Worm (Caenorhabditis elegans) whole organism, young adult: Measurements from ENCODE around the gene Y48A6B.7.

Source experiments
- B0336.3 ChIP-seq: fragments of 200-800 bp; sonication (Bioruptor generic); IDR thresholded peaks from 2 replicates; pipeline ENCODE4 v1.3.6; 2022; ENCODE audit warnings: missing genetic modification characterization, missing compliant biosample characterization
- D2030.7 ChIP-seq: fragments of 200-800 bp; sonication (Bioruptor generic); IDR thresholded peaks from 2 replicates; pipeline ENCODE4 v1.3.6; 2022; ENCODE audit warnings: missing genetic modification reagents, missing genetic modification characterization, missing compliant biosample characterization
- F33H1.4 ChIP-seq: fragments of 200-800 bp; sonication (Bioruptor generic); IDR thresholded peaks from 2 replicates; pipeline ENCODE4 v1.3.6; 2022; ENCODE audit warnings: missing genetic modification reagents, missing genetic modification characterization, missing compliant biosample characterization
- F49E8.2 ChIP-seq: sonication (generic microtip); optimal IDR thresholded peaks from 3 replicates; lab custom pipeline; 2017; ENCODE audit warnings: missing genetic modification characterization, mild to moderate bottlenecking, missing compliant biosample characterization, antibody characterized with exemption, moderate library complexity; ENCODE audit not compliant: insufficient read depth
- F57A8.1 ChIP-seq: fragments of 200-800 bp; sonication (Bioruptor generic); optimal IDR thresholded peaks from 2 replicates; lab custom pipeline; 2018; ENCODE audit warnings: mild to moderate bottlenecking, missing genetic modification characterization, moderate library complexity, missing compliant biosample characterization
- F57C9.4 ChIP-seq: sonication (generic microtip); optimal IDR thresholded peaks from 2 replicates; lab custom pipeline; 2017; ENCODE audit warnings: mild to moderate bottlenecking, missing genetic modification characterization, missing compliant biosample characterization
- K12H6.12 ChIP-seq: fragments of 200-800 bp; sonication (Bioruptor generic); optimal IDR thresholded peaks from 2 replicates; lab custom pipeline; 2018; ENCODE audit warnings: mild to moderate bottlenecking, missing genetic modification characterization, missing compliant biosample characterization
- T07F8.4 ChIP-seq: sonication (generic microtip); optimal IDR thresholded peaks from 2 replicates; lab custom pipeline; 2016; ENCODE audit warnings: mild to moderate bottlenecking, missing genetic modification characterization, moderate library complexity, missing compliant biosample characterization
- T26A5.8 ChIP-seq: sonication (generic microtip); optimal IDR thresholded peaks from 2 replicates; lab custom pipeline; 2016; ENCODE audit warnings: missing genetic modification characterization, missing compliant biosample characterization
- Y56A3A.18 ChIP-seq: fragments of 200-800 bp; sonication (Bioruptor generic); IDR thresholded peaks from 2 replicates; pipeline ENCODE4 v1.3.6; 2022; ENCODE audit warnings: missing genetic modification reagents, missing genetic modification characterization, missing compliant biosample characterization
- Y79H2A.3 ChIP-seq: fragments of 200-800 bp; sonication (Bioruptor generic); conservative IDR thresholded peaks from 2 replicates; pipeline ENCODE4 v1.3.6; 2022; ENCODE audit warnings: missing genetic modification reagents, missing genetic modification characterization, missing compliant biosample characterization
- ama-1 ChIP-seq, 3 experiments: fragments of 150-350 bp in 1 of 3; sonication (generic microtip) in 2 of 3; optimal IDR thresholded peaks; 2 replicates each; lab custom pipeline; 2014 to 2018; ENCODE audit warnings: missing biosample characterization in 2 of 3, missing genetic modification characterization in 2 of 3, missing genetic modification reagents in 2 of 3
- attf-5 ChIP-seq: fragments of 200-800 bp; sonication (Bioruptor generic); optimal IDR thresholded peaks from 2 replicates; lab custom pipeline; 2018; ENCODE audit warnings: mild to moderate bottlenecking, missing genetic modification characterization, missing compliant biosample characterization
- attf-6 ChIP-seq: fragments of 200-800 bp; sonication (Bioruptor generic); IDR thresholded peaks from 2 replicates; pipeline ENCODE4 v1.3.6; 2022; ENCODE audit warnings: missing genetic modification reagents, missing genetic modification characterization, missing compliant biosample characterization
- cebp-1 ChIP-seq, 2 experiments: fragments of 200-800 bp in 1 of 2; sonication (Bioruptor generic) in 1 of 2; sonication (generic microtip) in 1 of 2; IDR thresholded peaks in 1 of 2; optimal IDR thresholded peaks in 1 of 2; 2 replicates each; pipeline versions ENCODE4 v1.3.6 to Lab custom; 2017 to 2022; ENCODE audit warnings: missing compliant biosample characterization in 2 of 2, missing genetic modification characterization in 2 of 2, mild to moderate bottlenecking in 1 of 2, missing genetic modification reagents in 1 of 2, moderate library complexity in 1 of 2
- ceh-100 ChIP-seq: fragments of 200-800 bp; sonication (Bioruptor generic); IDR thresholded peaks from 2 replicates; pipeline ENCODE4 v1.3.6; 2022; ENCODE audit warnings: missing genetic modification reagents, missing genetic modification characterization, missing compliant biosample characterization
- ceh-58 ChIP-seq: fragments of 200-800 bp; sonication (Bioruptor generic); IDR thresholded peaks from 2 replicates; pipeline ENCODE4 v1.3.6; 2022; ENCODE audit warnings: missing genetic modification characterization, missing compliant biosample characterization
- chd-7 ChIP-seq: sonication (generic microtip); optimal IDR thresholded peaks from 2 replicates; lab custom pipeline; 2016; ENCODE audit warnings: mild to moderate bottlenecking, missing genetic modification characterization, moderate library complexity, missing compliant biosample characterization
- die-1 ChIP-seq: sonication (generic microtip); optimal IDR thresholded peaks from 2 replicates; lab custom pipeline; 2016; ENCODE audit warnings: missing genotype, mild to moderate bottlenecking, missing genetic modification characterization, missing compliant biosample characterization
- dox-1 ChIP-seq: fragments of 200-800 bp; sonication (Bioruptor generic); IDR thresholded peaks from 2 replicates; pipeline ENCODE4 v1.3.6; 2022; ENCODE audit warnings: missing genetic modification reagents, missing genetic modification characterization, missing compliant biosample characterization
- dpff-1 ChIP-seq: sonication (generic microtip); optimal IDR thresholded peaks from 2 replicates; lab custom pipeline; 2017; ENCODE audit warnings: mild to moderate bottlenecking, missing genetic modification characterization, missing compliant biosample characterization
- him-1 ChIP-seq: sonication (generic microtip); optimal IDR thresholded peaks from 2 replicates; lab custom pipeline; 2016; ENCODE audit warnings: missing genotype, missing genetic modification reagents, missing genetic modification characterization, missing compliant biosample characterization
- hlh-26 ChIP-seq: fragments of 200-800 bp; sonication (Bioruptor generic); conservative IDR thresholded peaks from 2 replicates; pipeline ENCODE4 v1.3.6; 2022; ENCODE audit warnings: missing genetic modification reagents, missing genetic modification characterization, missing compliant biosample characterization
- hmg-20 ChIP-seq: fragments of 200-800 bp; sonication (Bioruptor generic); IDR thresholded peaks from 2 replicates; pipeline ENCODE4 v1.3.6; 2022; ENCODE audit warnings: missing genetic modification reagents, missing genetic modification characterization, missing compliant biosample characterization
- lag-1 ChIP-seq: fragments of 200-800 bp; sonication (Bioruptor generic); IDR thresholded peaks from 2 replicates; pipeline ENCODE4 v1.3.6; 2022; ENCODE audit warnings: missing genetic modification reagents, missing genetic modification characterization, missing compliant biosample characterization
- let-526 ChIP-seq: fragments of 200-800 bp; sonication (Bioruptor generic); IDR thresholded peaks from 2 replicates; pipeline ENCODE4 v1.3.6; 2022; ENCODE audit warnings: missing genetic modification reagents, missing genetic modification characterization, missing compliant biosample characterization
- lin-40 ChIP-seq: sonication (generic microtip); optimal IDR thresholded peaks from 2 replicates; lab custom pipeline; 2016; ENCODE audit warnings: missing genetic modification characterization, mild to moderate bottlenecking, missing compliant biosample characterization, missing genotype, missing genetic modification reagents
- lsy-27 ChIP-seq: sonication (generic microtip); optimal IDR thresholded peaks from 2 replicates; lab custom pipeline; 2017; ENCODE audit warnings: missing genetic modification characterization, mild to moderate bottlenecking, missing compliant biosample characterization, antibody characterized with exemption, missing genotype, borderline replicate concordance; ENCODE audit not compliant: insufficient read depth
- madf-3 ChIP-seq: fragments of 200-800 bp; sonication (Bioruptor generic); IDR thresholded peaks from 2 replicates; pipeline ENCODE4 v1.3.6; 2022; ENCODE audit warnings: missing genetic modification reagents, missing genetic modification characterization, missing compliant biosample characterization
- madf-8 ChIP-seq: fragments of 200-800 bp; sonication (Bioruptor generic); conservative IDR thresholded peaks from 2 replicates; pipeline ENCODE4 v1.3.6; 2022; ENCODE audit warnings: missing genetic modification reagents, missing genetic modification characterization, missing compliant biosample characterization
- mcd-1 ChIP-seq: fragments of 200-800 bp; sonication (Bioruptor generic); IDR thresholded peaks from 2 replicates; pipeline ENCODE4 v1.3.6; 2022; ENCODE audit warnings: missing genetic modification reagents, missing genetic modification characterization, missing compliant biosample characterization
- nfya-2 ChIP-seq: fragments of 200-800 bp; sonication (Bioruptor generic); IDR thresholded peaks from 2 replicates; pipeline ENCODE4 v1.3.6; 2022; ENCODE audit warnings: missing genetic modification reagents, missing genetic modification characterization, missing compliant biosample characterization
- nhr-80 ChIP-seq: sonication (generic microtip); optimal IDR thresholded peaks from 2 replicates; lab custom pipeline; 2016; ENCODE audit warnings: missing genetic modification characterization, missing compliant biosample characterization
- nhr-90 ChIP-seq: sonication (generic microtip); optimal IDR thresholded peaks from 2 replicates; lab custom pipeline; 2016; ENCODE audit warnings: missing genotype, mild to moderate bottlenecking, missing genetic modification characterization, missing compliant biosample characterization
- pbrm-1 ChIP-seq: fragments of 200-800 bp; sonication (Bioruptor generic); IDR thresholded peaks from 2 replicates; pipeline ENCODE4 v1.3.6; 2022; ENCODE audit warnings: missing genetic modification reagents, missing genetic modification characterization, missing compliant biosample characterization
- snpc-1.3 ChIP-seq: sonication (generic microtip); optimal IDR thresholded peaks from 2 replicates; lab custom pipeline; 2017; ENCODE audit warnings: missing genetic modification characterization, mild to moderate bottlenecking, missing compliant biosample characterization, antibody characterized with exemption, moderate library complexity, missing genotype, missing genetic modification reagents; ENCODE audit not compliant: insufficient read depth
- snpc-3.4 ChIP-seq: sonication (generic microtip); optimal IDR thresholded peaks from 2 replicates; lab custom pipeline; 2017; ENCODE audit warnings: missing genetic modification characterization, mild to moderate bottlenecking, missing compliant biosample characterization, antibody characterized with exemption, moderate library complexity, missing genotype, missing genetic modification reagents
- snpc-4 ChIP-seq, 5 experiments: fragments of 150-350 bp in 1 of 5; sonication (generic microtip) in 4 of 5; optimal IDR thresholded peaks; 2 replicates each; lab custom pipeline; 2014 to 2018; ENCODE audit warnings: missing genetic modification characterization in 5 of 5, missing biosample characterization in 3 of 5, antibody characterized with exemption in 2 of 5, mild to moderate bottlenecking in 2 of 5, missing compliant biosample characterization in 2 of 5, missing genotype in 2 of 5, moderate library complexity in 2 of 5, missing genetic modification reagents in 1 of 5
- sptf-2 ChIP-seq: fragments of 200-800 bp; sonication (Bioruptor generic); optimal IDR thresholded peaks from 2 replicates; lab custom pipeline; 2018; ENCODE audit warnings: mild to moderate bottlenecking, missing genetic modification characterization, missing compliant biosample characterization
- tbp1 ChIP-seq: fragments of 200-800 bp; sonication (Bioruptor generic); optimal IDR thresholded peaks from 2 replicates; lab custom pipeline; 2018; ENCODE audit warnings: mild to moderate bottlenecking, missing genetic modification characterization, missing compliant biosample characterization
- zfh-2 ChIP-seq: fragments of 200-800 bp; sonication (Bioruptor generic); conservative IDR thresholded peaks from 2 replicates; pipeline ENCODE4 v1.3.6; 2022; ENCODE audit warnings: missing genetic modification reagents, missing genetic modification characterization, missing compliant biosample characterization
- ztf-25 ChIP-seq: fragments of 200-800 bp; sonication (Bioruptor generic); IDR thresholded peaks from 2 replicates; pipeline ENCODE4 v1.3.6; 2022; ENCODE audit warnings: missing genetic modification reagents, missing genetic modification characterization, missing compliant biosample characterization

The Y48A6B.7 gene

DNA sequence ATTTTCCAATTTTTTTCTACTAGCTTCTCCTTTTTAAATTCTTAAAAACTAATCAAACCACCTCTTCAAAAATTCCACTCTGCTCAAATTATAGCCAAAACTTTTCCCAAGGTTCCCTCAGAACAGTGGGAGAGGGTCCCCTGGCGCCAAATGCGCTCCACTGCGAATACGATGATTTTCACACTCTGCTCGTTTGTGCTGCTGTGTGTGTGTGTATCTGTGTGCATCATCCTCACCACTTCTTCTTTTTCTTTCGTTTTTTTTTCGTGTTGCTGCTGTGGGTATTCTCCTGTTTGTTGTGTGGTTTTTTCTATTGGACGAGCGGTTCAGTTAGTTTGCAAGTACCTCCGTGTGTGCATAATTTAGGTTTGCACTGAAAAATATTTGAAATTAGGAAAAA, 12.9 kb upstream of the Y48A6B.7 start:
- 0 out of 2 replicates have a peak, but pooled peaks have one; percentile 10 for TF ChIP-seq mcd-1 (GFP tag; lab: Robert Waterston, UW)
- TF ChIP-seq Y79H2A.3 (GFP tag; lab: Robert Waterston, UW): no peak
- TF ChIP-seq zfh-2: 0 out of 2 replicates have a peak, but pooled peaks have one; percentile 23

DNA sequence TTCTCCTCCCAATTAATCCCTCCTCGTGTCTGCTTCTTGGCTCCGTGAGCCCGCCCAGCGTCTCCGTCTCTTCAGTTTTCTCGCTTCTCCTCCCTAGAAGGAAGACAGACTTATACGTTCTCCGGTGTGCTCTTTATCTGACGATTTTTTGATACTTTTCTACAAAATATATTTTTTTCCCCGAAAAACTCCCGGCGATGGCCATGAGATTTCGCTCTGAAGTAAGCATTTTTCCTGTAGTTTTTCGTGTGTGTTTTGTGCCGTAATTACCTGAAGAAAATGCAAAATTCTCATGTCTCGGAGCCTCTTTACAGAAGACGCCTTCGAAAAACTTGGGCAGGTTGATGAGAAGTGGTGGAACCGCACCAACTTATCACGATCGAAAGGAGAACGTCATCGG, 10.3 kb upstream of the Y48A6B.7 start, which contains the start of gene spat-2:
spat-2 (plus strand) TSS at position 301 of the 400 bp plus-strand sequence.
- no peak for TF ChIP-seq madf-8
- TF ChIP-seq K12H6.12 (tag; lab: Kevin White, UChicago): no peak
- TF ChIP-seq let-526 (GFP tag; lab: Robert Waterston, UW): no peak
- no peak for TF ChIP-seq ceh-58 (GFP tag; lab: Robert Waterston, UW)
- no peak for TF ChIP-seq snpc-3.4 (tag; lab: Kevin White, UChicago)
- no peak for TF ChIP-seq ceh-100
- TF ChIP-seq lag-1 (GFP tag; lab: Robert Waterston, UW): no peak
- TF ChIP-seq nhr-90 (tag; lab: Kevin White, UChicago): no peak
- TF ChIP-seq F57C9.4 (tag; lab: Kevin White, UChicago): no peak
- TF ChIP-seq dox-1 (GFP tag; lab: Robert Waterston, UW): no peak
- no peak for TF ChIP-seq lsy-27 (tag; lab: Kevin White, UChicago)
- TF ChIP-seq cebp-1 (GFP tag; IDR thresholded peaks at IDR 0.05; lab: Robert Waterston, UW): no peak
- TF ChIP-seq cebp-1 (tag; optimal IDR thresholded peaks at IDR 0.05; lab: Kevin White, UChicago): no peak
- TF ChIP-seq nfya-2 (GFP tag; lab: Robert Waterston, UW): no peak
- TF ChIP-seq nhr-80 (tag; lab: Kevin White, UChicago): no peak
- TF ChIP-seq, all 124 proteins: peak for 0

DNA sequence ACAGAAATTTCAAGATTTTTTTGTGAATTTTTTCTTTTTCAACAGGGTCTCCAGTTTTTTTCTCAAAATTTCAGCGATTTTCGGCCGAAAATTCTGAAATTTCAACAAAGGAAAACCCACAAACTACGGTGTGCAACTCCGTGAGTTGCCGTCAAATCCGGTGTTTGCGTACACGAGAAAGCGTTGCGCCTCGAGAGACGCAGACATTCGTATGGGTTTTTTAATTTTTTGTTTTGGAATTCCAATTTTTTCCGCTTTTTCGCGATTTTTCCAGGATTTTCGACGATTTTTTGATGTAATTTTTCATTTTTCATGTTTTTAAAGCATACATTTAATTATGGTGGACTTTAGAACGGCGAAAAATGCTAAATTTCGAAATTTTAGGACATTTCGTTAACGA, 9.8 kb upstream of the Y48A6B.7 start:
- TF ChIP-seq F57C9.4 (tag; lab: Kevin White, UChicago) (no peak), dpff-1 (no peak), snpc-4 (GFP tag; optimal IDR thresholded peaks at IDR 0.05; lab: Kevin White, UChicago) (peak; percentile 62), snpc-4 (tag; optimal IDR thresholded peaks at IDR 0.05; lab: Kevin White, UChicago) (peak in 3 of 4 experiments; percentile 26 to 64 (median 47)), madf-3 (GFP tag; lab: Robert Waterston, UW) (0 out of 2 replicates have a peak, but pooled peaks have one; percentile 52), tbp1 (GFP tag; lab: Kevin White, UChicago) (peak; percentile 64), hmg-20 (GFP tag; lab: Robert Waterston, UW) (0 out of 2 replicates have a peak, but pooled peaks have one; percentile 20), F33H1.4 (GFP tag; lab: Robert Waterston, UW) (peak; percentile 71), Y56A3A.18 (GFP tag; lab: Robert Waterston, UW) (no peak), sptf-2 (GFP tag; lab: Kevin White, UChicago) (no peak), him-1 (tag; lab: Kevin White, UChicago) (peak; percentile 36), T07F8.4 (tag; lab: Kevin White, UChicago) (no peak), snpc-1.3 (peak; percentile 91), ama-1 (optimal IDR thresholded peaks at IDR 0.05; lab: Kevin White, UChicago) (no peak), ama-1 (GFP tag; optimal IDR thresholded peaks at IDR 0.05; lab: Kevin White, UChicago) (no peak), F49E8.2 (peak; percentile 75), ceh-100 (peak; percentile 81), madf-8 (peak; percentile 69), pbrm-1 (peak; percentile 84), D2030.7 (GFP tag; lab: Robert Waterston, UW) (peak; percentile 88), T26A5.8 (tag; lab: Kevin White, UChicago) (no peak), lin-40 (peak; percentile 56), die-1 (tag; lab: Kevin White, UChicago) (no peak), B0336.3 (GFP tag; lab: Robert Waterston, UW) (peak; percentile 83), mcd-1 (GFP tag; lab: Robert Waterston, UW) (peak; percentile 86), ztf-25 (GFP tag; lab: Robert Waterston, UW) (no peak), attf-6 (GFP tag; lab: Robert Waterston, UW) (0 out of 2 replicates have a peak, but pooled peaks have one; percentile 56), F57A8.1 (GFP tag; lab: Kevin White, UChicago) (no peak), chd-7 (tag; lab: Kevin White, UChicago) (no peak), hlh-26 (no peak), attf-5 (GFP tag; lab: Kevin White, UChicago) (peak; percentile 34)
